Worm (Caenorhabditis elegans): ENCODE measurements around the gene cut-4.

DNA sequence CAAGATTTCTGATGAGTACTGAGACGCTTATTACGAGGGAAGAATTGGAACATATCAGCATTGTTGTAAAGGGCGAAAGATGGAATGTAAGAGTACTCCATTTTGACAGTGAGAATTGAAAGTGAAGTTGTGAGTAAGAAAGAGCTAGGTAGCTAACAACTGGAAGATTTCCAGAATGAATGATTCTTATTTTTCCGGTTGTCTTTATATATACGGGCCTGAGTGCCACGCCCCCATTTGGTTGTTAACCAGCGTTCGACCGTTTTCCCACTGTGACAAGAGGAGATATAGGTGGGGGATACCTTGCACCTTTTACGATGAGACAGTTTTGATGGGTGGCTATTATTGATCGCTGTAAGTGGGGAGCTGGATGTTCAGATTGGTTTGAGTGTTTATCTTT, 35.3 kb downstream of the cut-4 start, which contains the start of gene ZK666.1:
- no peak for TF ChIP-seq nhr-237 (tag; optimal IDR thresholded peaks at IDR 0.05)
- TF ChIP-seq flh-1 (GFP tag; optimal IDR thresholded peaks at IDR 0.05): no peak
- TF ChIP-seq pha-4 (tag; optimal IDR thresholded peaks at IDR 0.05): no peak
- no peak for TF ChIP-seq bed-3 (GFP tag; optimal IDR thresholded peaks at IDR 0.05)
- no peak for TF ChIP-seq unc-62 (GFP tag; optimal IDR thresholded peaks at IDR 0.05)
- TF ChIP-seq mep-1 (tag; optimal IDR thresholded peaks at IDR 0.05): no peak
- TF ChIP-seq nhr-12 (tag; optimal IDR thresholded peaks at IDR 0.05): no peak
- TF ChIP-seq ces-1 (GFP tag; optimal IDR thresholded peaks at IDR 0.05): no peak
- no peak for TF ChIP-seq ztf-11 (tag; optimal IDR thresholded peaks at IDR 0.05)
- no peak for TF ChIP-seq nhr-28 (tag; optimal IDR thresholded peaks at IDR 0.05)
- TF ChIP-seq ceh-83 (GFP tag; optimal IDR thresholded peaks at IDR 0.05): no peak
- TF ChIP-seq nhr-76 (tag; optimal IDR thresholded peaks at IDR 0.05): no peak
